Worm (Caenorhabditis elegans) whole organism, late embryonic: ENCODE measurements around the gene bath-30.

Experiments used
- F13H6.1 ChIP-seq: sonication (generic microtip); optimal IDR thresholded peaks from 2 replicates; lab custom pipeline; 2016; ENCODE audit warnings: missing genetic modification characterization, missing compliant biosample characterization
- T23F11.4 ChIP-seq: fragments of 200-800 bp; sonication (Bioruptor generic); optimal IDR thresholded peaks from 2 replicates; lab custom pipeline; 2018; ENCODE audit warnings: mild to moderate bottlenecking, missing genetic modification characterization, missing compliant biosample characterization
- ama-1 ChIP-seq: fragments of 150-350 bp; optimal IDR thresholded peaks from 2 replicates; lab custom pipeline; 2014
- ceh-19 ChIP-seq: fragments of 200-800 bp; sonication (Bioruptor generic); optimal IDR thresholded peaks from 2 replicates; lab custom pipeline; 2018; ENCODE audit warnings: mild to moderate bottlenecking, missing genetic modification characterization, missing compliant biosample characterization
- ceh-2 ChIP-seq: sonication (generic microtip); optimal IDR thresholded peaks from 2 replicates; lab custom pipeline; 2016; ENCODE audit warnings: missing genotype, missing genetic modification characterization, missing compliant biosample characterization
- ceh-22 ChIP-seq: sonication (generic microtip); optimal IDR thresholded peaks from 2 replicates; lab custom pipeline; 2017; ENCODE audit warnings: missing biosample characterization, missing genetic modification characterization
- ceh-30 ChIP-seq: fragments of 150-350 bp; optimal IDR thresholded peaks from 2 replicates; lab custom pipeline; 2014; ENCODE audit warnings: missing biosample characterization, missing genetic modification characterization
- ceh-34 ChIP-seq: sonication (generic microtip); optimal IDR thresholded peaks from 2 replicates; lab custom pipeline; 2016; ENCODE audit warnings: mild to moderate bottlenecking, missing genetic modification characterization, missing compliant biosample characterization
- ceh-48 ChIP-seq: sonication (generic microtip); optimal IDR thresholded peaks from 2 replicates; lab custom pipeline; 2016; ENCODE audit warnings: missing genetic modification characterization, inconsistent platforms, missing compliant biosample characterization
- ceh-6 ChIP-seq: fragments of 200-800 bp; sonication (Bioruptor generic); optimal IDR thresholded peaks from 2 replicates; lab custom pipeline; 2018; ENCODE audit warnings: mild to moderate bottlenecking, missing genetic modification characterization, missing compliant biosample characterization
- ceh-9 ChIP-seq: sonication (generic microtip); optimal IDR thresholded peaks from 2 replicates; lab custom pipeline; 2016; ENCODE audit warnings: mild to moderate bottlenecking, missing genetic modification characterization, inconsistent platforms, missing compliant biosample characterization
- che-1 ChIP-seq: sonication (generic microtip); optimal IDR thresholded peaks from 2 replicates; lab custom pipeline; 2016; ENCODE audit warnings: mild to moderate bottlenecking, missing genetic modification characterization, missing compliant biosample characterization
- dmd-4 ChIP-seq: sonication (generic microtip); optimal IDR thresholded peaks from 2 replicates; lab custom pipeline; 2016; ENCODE audit warnings: borderline replicate concordance, missing genetic modification characterization, missing compliant biosample characterization
- dve-1 ChIP-seq: sonication (generic microtip); optimal IDR thresholded peaks from 2 replicates; lab custom pipeline; 2017; ENCODE audit warnings: antibody characterized with exemption, mild to moderate bottlenecking, missing genetic modification characterization, missing compliant biosample characterization
- elt-4 ChIP-seq: sonication (generic microtip); optimal IDR thresholded peaks from 2 replicates; lab custom pipeline; 2016; ENCODE audit warnings: missing genetic modification characterization, missing compliant biosample characterization
- ets-4 ChIP-seq: sonication (generic microtip); optimal IDR thresholded peaks from 2 replicates; lab custom pipeline; 2016; ENCODE audit warnings: missing genetic modification characterization, missing compliant biosample characterization
- fax-1 ChIP-seq: sonication (generic microtip); optimal IDR thresholded peaks from 2 replicates; lab custom pipeline; 2016; ENCODE audit warnings: missing genotype, missing genetic modification characterization, missing compliant biosample characterization
- gmeb-2 ChIP-seq: sonication (generic microtip); optimal IDR thresholded peaks from 2 replicates; lab custom pipeline; 2016; ENCODE audit warnings: missing genetic modification characterization, inconsistent platforms, missing compliant biosample characterization
- hlh-13 ChIP-seq: fragments of 200-800 bp; sonication (Bioruptor generic); optimal IDR thresholded peaks from 2 replicates; lab custom pipeline; 2018; ENCODE audit warnings: mild to moderate bottlenecking, missing genetic modification characterization, missing compliant biosample characterization
- hlh-15 ChIP-seq: sonication (generic microtip); optimal IDR thresholded peaks from 2 replicates; lab custom pipeline; 2016; ENCODE audit warnings: missing genetic modification characterization, missing compliant biosample characterization
- hlh-30 ChIP-seq: sonication (generic microtip); optimal IDR thresholded peaks from 2 replicates; lab custom pipeline; 2017; ENCODE audit warnings: antibody characterized with exemption, missing genetic modification characterization, missing compliant biosample characterization; ENCODE audit not compliant: insufficient read depth
- hlh-6 ChIP-seq: sonication (generic microtip); optimal IDR thresholded peaks from 2 replicates; lab custom pipeline; 2016; ENCODE audit warnings: missing genotype, missing genetic modification characterization, missing compliant biosample characterization
- mec-3 ChIP-seq: sonication (generic microtip); optimal IDR thresholded peaks from 2 replicates; lab custom pipeline; 2016; ENCODE audit warnings: borderline replicate concordance, missing genetic modification characterization, missing compliant biosample characterization
- nfya-1 ChIP-seq: sonication (generic microtip); optimal IDR thresholded peaks from 2 replicates; lab custom pipeline; 2017; ENCODE audit warnings: missing genetic modification characterization, mild to moderate bottlenecking, missing compliant biosample characterization, antibody characterized with exemption, moderate library complexity
- nhr-11 ChIP-seq: fragments of 150-350 bp; optimal IDR thresholded peaks from 2 replicates; lab custom pipeline; 2014; ENCODE audit warnings: missing biosample characterization, missing genetic modification characterization
- nhr-232 ChIP-seq: sonication (generic microtip); optimal IDR thresholded peaks from 2 replicates; lab custom pipeline; 2016; ENCODE audit warnings: missing genetic modification characterization, missing compliant biosample characterization
- npax-4 ChIP-seq: sonication (generic microtip); optimal IDR thresholded peaks from 2 replicates; lab custom pipeline; 2016; ENCODE audit warnings: missing genetic modification characterization, missing compliant biosample characterization
- odd-2 ChIP-seq: sonication (generic microtip); optimal IDR thresholded peaks from 2 replicates; lab custom pipeline; 2017; ENCODE audit warnings: antibody characterized with exemption, mild to moderate bottlenecking, missing genetic modification characterization, missing compliant biosample characterization
- pax-1 ChIP-seq: fragments of 150-350 bp; optimal IDR thresholded peaks from 2 replicates; lab custom pipeline; 2014; ENCODE audit warnings: missing biosample characterization, missing genetic modification characterization
- pha-2 ChIP-seq: sonication (generic microtip); optimal IDR thresholded peaks from 2 replicates; lab custom pipeline; 2017; ENCODE audit warnings: mild to moderate bottlenecking, missing genetic modification characterization, missing compliant biosample characterization
- pha-4 ChIP-seq: fragments of 150-350 bp; optimal IDR thresholded peaks from 2 replicates; lab custom pipeline; 2018; ENCODE audit warnings: missing biosample characterization, missing genetic modification reagents, missing genetic modification characterization
- pqm-1 ChIP-seq: sonication (generic microtip); optimal IDR thresholded peaks from 2 replicates; lab custom pipeline; 2016; ENCODE audit warnings: missing genetic modification characterization, missing compliant biosample characterization
- ref-2 ChIP-seq: sonication (generic microtip); optimal IDR thresholded peaks from 2 replicates; lab custom pipeline; 2016; ENCODE audit warnings: missing genetic modification characterization, missing compliant biosample characterization
- rnt-1 ChIP-seq: sonication (generic microtip); optimal IDR thresholded peaks from 2 replicates; lab custom pipeline; 2016; ENCODE audit warnings: missing genetic modification characterization, missing compliant biosample characterization
- sox-2 ChIP-seq: fragments of 200-800 bp; sonication (Bioruptor generic); IDR thresholded peaks from 2 replicates; pipeline ENCODE4 v1.3.6; 2022; ENCODE audit warnings: missing genetic modification reagents, missing genetic modification characterization, missing compliant biosample characterization
- sox-4 ChIP-seq: sonication (generic microtip); optimal IDR thresholded peaks from 2 replicates; lab custom pipeline; 2017; ENCODE audit warnings: mild to moderate bottlenecking, missing genetic modification characterization, inconsistent platforms, missing compliant biosample characterization
- syd-9 ChIP-seq: sonication (generic microtip); optimal IDR thresholded peaks from 2 replicates; lab custom pipeline; 2016; ENCODE audit warnings: mild to moderate bottlenecking, missing genetic modification characterization, moderate library complexity, missing compliant biosample characterization
- tbx-7 ChIP-seq: sonication (generic microtip); optimal IDR thresholded peaks from 2 replicates; lab custom pipeline; 2016; ENCODE audit warnings: missing genotype, missing genetic modification characterization, missing compliant biosample characterization
- ttx-3 ChIP-seq: sonication (generic microtip); optimal IDR thresholded peaks from 2 replicates; lab custom pipeline; 2016; ENCODE audit warnings: missing genetic modification reagents, missing genetic modification characterization, missing compliant biosample characterization
- unc-3 ChIP-seq, 2 experiments: fragments of 200-800 bp in 1 of 2; sonication (Bioruptor generic) in 1 of 2; sonication (generic microtip) in 1 of 2; conservative IDR thresholded peaks in 1 of 2; optimal IDR thresholded peaks in 1 of 2; 2 replicates each; pipeline versions ENCODE4 v1.3.6 to Lab custom; 2016 to 2022; ENCODE audit warnings: missing compliant biosample characterization in 2 of 2, missing genetic modification characterization in 2 of 2, missing genetic modification reagents in 1 of 2
- unc-42 ChIP-seq: sonication (generic microtip); optimal IDR thresholded peaks from 2 replicates; lab custom pipeline; 2016; ENCODE audit warnings: missing genotype, missing genetic modification characterization, missing compliant biosample characterization
- unc-55 ChIP-seq: sonication (generic microtip); optimal IDR thresholded peaks from 2 replicates; lab custom pipeline; 2017; ENCODE audit warnings: missing biosample characterization, missing genetic modification reagents, missing genetic modification characterization
- zip-5 ChIP-seq: sonication (generic microtip); optimal IDR thresholded peaks from 2 replicates; lab custom pipeline; 2016; ENCODE audit warnings: missing genetic modification characterization, missing compliant biosample characterization
- ztf-16 ChIP-seq: sonication (generic microtip); optimal IDR thresholded peaks from 2 replicates; lab custom pipeline; 2017; ENCODE audit warnings: missing genetic modification characterization, missing compliant biosample characterization

bath-30 gene

ce11 chrII:3381510-3381909 is 35.3 kb upstream of the bath-30 start, which contains the start of gene T06D4.1:
Gene T06D4.1, plus strand, starts transcription at chrII:3381830.
- no peak for TF ChIP-seq nhr-11 (tag; lab: Kevin White, UChicago)
- TF ChIP-seq nfya-1 (tag; lab: Kevin White, UChicago), result no peak
- TF ChIP-seq pqm-1 (tag; lab: Kevin White, UChicago), result no peak
- TF ChIP-seq hlh-30 (tag; lab: Kevin White, UChicago), result no peak
- TF ChIP-seq rnt-1 (tag; lab: Kevin White, UChicago), result no peak
- TF ChIP-seq sox-2 (GFP tag; lab: Robert Waterston, UW), result no peak
- no peak for TF ChIP-seq dmd-4
- no peak for TF ChIP-seq ets-4
- TF ChIP-seq hlh-6 (tag; lab: Kevin White, UChicago), result no peak
- TF ChIP-seq pax-1 (tag; lab: Kevin White, UChicago), result no peak
- TF ChIP-seq, all 69 proteins: peak for 0

- TF ChIP-seq ceh-2 (tag; lab: Kevin White, UChicago) (no peak), tbx-7 (tag; lab: Kevin White, UChicago) (no peak), ceh-30 (no peak), syd-9 (no peak), che-1 (tag; lab: Kevin White, UChicago) (no peak), dve-1 (tag; lab: Kevin White, UChicago) (no peak), npax-4 (no peak), mec-3 (tag; lab: Kevin White, UChicago) (no peak), ttx-3 (tag; lab: Kevin White, UChicago) (no peak), fax-1 (no peak), dmd-4 (no peak), F13H6.1 (tag; lab: Kevin White, UChicago) (no peak), pha-2 (tag; lab: Kevin White, UChicago) (no peak), ceh-34 (tag; lab: Kevin White, UChicago) (no peak), ref-2 (tag; lab: Kevin White, UChicago) (no peak), ceh-9 (no peak)
These were observed 32.1 kb upstream of the bath-30 start, which contains the start of gene Y49F6C.2 for ce11 chrII:3378275-3378674. Gene Y49F6C.2, plus strand, starts transcription at chrII:3378575.

- TF ChIP-seq odd-2, result no peak
- TF ChIP-seq unc-3 (GFP tag; conservative IDR thresholded peaks at IDR 0.05; lab: Robert Waterston, UW), result no peak
- TF ChIP-seq unc-3 (tag; optimal IDR thresholded peaks at IDR 0.05; lab: Kevin White, UChicago), result no peak
- TF ChIP-seq dve-1 (tag; lab: Kevin White, UChicago), result no peak
- no peak for TF ChIP-seq ceh-2 (tag; lab: Kevin White, UChicago)
- no peak for TF ChIP-seq ceh-19 (GFP tag; lab: Kevin White, UChicago)
- TF ChIP-seq tbx-7 (tag; lab: Kevin White, UChicago), result no peak
- no peak for TF ChIP-seq unc-42 (tag; lab: Kevin White, UChicago)
- TF ChIP-seq zip-5 (tag; lab: Kevin White, UChicago), result no peak
- no peak for TF ChIP-seq sox-4 (tag; lab: Kevin White, UChicago)
- no peak for TF ChIP-seq ama-1 (lab: Kevin White, UChicago)
- TF ChIP-seq gmeb-2, result no peak
- no peak for TF ChIP-seq npax-4
- TF ChIP-seq ceh-6 (GFP tag; lab: Kevin White, UChicago), result no peak
- TF ChIP-seq ceh-30, result no peak
- TF ChIP-seq ceh-48 (tag; lab: Kevin White, UChicago), result no peak
- TF ChIP-seq unc-55, result no peak
These were observed 30.6 kb upstream of the bath-30 start, which contains the start of gene bath-9 for ce11 chrII:3376789-3377188. Gene bath-9, plus strand, starts transcription at chrII:3377089.

- no peak for TF ChIP-seq pqm-1 (tag; lab: Kevin White, UChicago)
- TF ChIP-seq che-1 (tag; lab: Kevin White, UChicago), result no peak
- TF ChIP-seq ceh-30, result no peak
- no peak for TF ChIP-seq fax-1
- no peak for TF ChIP-seq nhr-232 (tag; lab: Kevin White, UChicago)
- no peak for TF ChIP-seq elt-4 (tag; lab: Kevin White, UChicago)
- TF ChIP-seq T23F11.4 (GFP tag; lab: Kevin White, UChicago), result no peak
- TF ChIP-seq ets-4, result no peak
- TF ChIP-seq pax-1 (tag; lab: Kevin White, UChicago), result no peak
- TF ChIP-seq ztf-16 (tag; lab: Kevin White, UChicago), result no peak
- TF ChIP-seq hlh-13 (GFP tag; lab: Kevin White, UChicago), result no peak
- no peak for TF ChIP-seq ref-2 (tag; lab: Kevin White, UChicago)
- no peak for TF ChIP-seq mec-3 (tag; lab: Kevin White, UChicago)
- TF ChIP-seq odd-2, result no peak
- TF ChIP-seq hlh-15, result no peak
- TF ChIP-seq rnt-1 (tag; lab: Kevin White, UChicago), result no peak
- no peak for TF ChIP-seq ceh-22 (tag; lab: Kevin White, UChicago)
- no peak for TF ChIP-seq pha-4 (tag; lab: Kevin White, UChicago)
These were observed 29.1 kb upstream of the bath-30 start for ce11 chrII:3375302-3375701.
